Fruit fly (Drosophila melanogaster): ENCODE data around the gene CG15317.

DNA sequence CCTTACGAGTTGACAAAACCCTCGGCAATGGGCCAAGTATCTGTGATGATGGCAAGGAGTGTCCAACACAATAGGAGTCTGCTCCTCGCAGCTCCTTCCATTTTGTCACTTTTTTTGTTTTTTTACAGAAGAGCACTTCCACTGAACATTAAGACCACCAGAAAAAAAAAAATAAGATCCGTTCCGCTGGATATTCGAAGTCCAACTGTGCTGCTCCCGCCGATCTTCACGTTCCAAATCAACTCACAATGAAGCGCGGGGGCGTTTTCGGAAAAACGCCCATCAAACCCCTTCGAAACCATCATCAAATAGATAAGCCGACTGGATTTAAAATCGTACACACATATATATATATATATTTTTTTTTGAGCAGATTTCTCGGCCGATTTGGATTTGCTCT, 14.9 kb upstream of the CG15317 start, which contains the start of gene Cubn:
- TF ChIP-seq ttk (optimal IDR thresholded peaks at IDR 0.05) (no peak), Sin3A (optimal IDR thresholded peaks at IDR 0.05) (no peak)

Measured in Kc167 (cell line).